Fruit fly (Drosophila melanogaster): ENCODE data around the gene CG1896.

dm6 chr3R:31744044-31744652 lies at the start of gene CG1896:
- TF ChIP-seq CTCF (optimal IDR thresholded peaks at IDR 0.05) (no peak), CG8478 (optimal IDR thresholded peaks at IDR 0.05) (no peak)
